Fruit fly (Drosophila melanogaster) whole organism, pupa: Measurements from ENCODE around the gene Cog7.

Experiments used
- CG10348 ChIP-seq: fragments of 200-800 bp; sonication (Bioruptor generic); IDR thresholded peaks from 2 replicates; pipeline ENCODE4 v1.3.6; 2022; ENCODE audit warnings: missing biosample characterization, missing genetic modification characterization
- CG12605 ChIP-seq: fragments of 200-800 bp; sonication (Bioruptor generic); IDR thresholded peaks from 2 replicates; pipeline ENCODE4 v1.3.6; 2022; ENCODE audit warnings: missing biosample characterization, missing genetic modification characterization
- CG13204 ChIP-seq: fragments of 200-800 bp; sonication (Bioruptor generic); optimal IDR thresholded peaks from 2 replicates; lab custom pipeline; 2018; ENCODE audit warnings: missing biosample characterization, mild to moderate bottlenecking, missing genetic modification characterization, moderate library complexity
- CG14655 ChIP-seq: fragments of 200-800 bp; sonication (Bioruptor generic); optimal IDR thresholded peaks from 3 replicates; lab custom pipeline; 2017; ENCODE audit warnings: mild to moderate bottlenecking, missing biosample characterization, missing genetic modification reagents, missing genetic modification characterization
- CG15710 ChIP-seq: fragments of 200-800 bp; sonication (Bioruptor generic); optimal IDR thresholded peaks from 2 replicates; lab custom pipeline; 2018; ENCODE audit warnings: missing biosample characterization, mild to moderate bottlenecking, missing genetic modification characterization, moderate library complexity
- CG17806 ChIP-seq: fragments of 200-800 bp; sonication (Bioruptor generic); optimal IDR thresholded peaks from 2 replicates; lab custom pipeline; 2018; ENCODE audit warnings: missing biosample characterization, mild to moderate bottlenecking, missing genetic modification characterization, moderate library complexity
- CG32121 ChIP-seq: fragments of 200-800 bp; sonication (Bioruptor generic); IDR thresholded peaks from 2 replicates; pipeline ENCODE4 v1.3.6; 2022; ENCODE audit warnings: missing biosample characterization, missing genetic modification characterization
- CG34367 ChIP-seq: fragments of 200-800 bp; sonication (Bioruptor generic); optimal IDR thresholded peaks from 2 replicates; lab custom pipeline; 2018; ENCODE audit warnings: missing biosample characterization, mild to moderate bottlenecking, missing genetic modification characterization
- CG4496 ChIP-seq: fragments of 200-800 bp; sonication (Bioruptor generic); IDR thresholded peaks from 3 replicates; pipeline ENCODE4 v1.3.6; 2022; ENCODE audit warnings: missing biosample characterization, missing genetic modification characterization
- CG8159 ChIP-seq: fragments of 200-800 bp; sonication (Bioruptor generic); optimal IDR thresholded peaks from 3 replicates; lab custom pipeline; 2018; ENCODE audit warnings: missing biosample characterization, mild to moderate bottlenecking, missing genetic modification characterization, moderate library complexity
- CG8301 ChIP-seq: fragments of 200-800 bp; sonication (Bioruptor generic); optimal IDR thresholded peaks from 2 replicates; lab custom pipeline; 2018; ENCODE audit warnings: missing biosample characterization, mild to moderate bottlenecking, missing genetic modification characterization
- CG9948 ChIP-seq: fragments of 200-800 bp; sonication (Bioruptor generic); optimal IDR thresholded peaks from 2 replicates; lab custom pipeline; 2018; ENCODE audit warnings: missing biosample characterization, mild to moderate bottlenecking, missing genetic modification characterization, moderate library complexity
- D1 ChIP-seq: fragments of 200-800 bp; sonication (Bioruptor generic); optimal IDR thresholded peaks from 2 replicates; lab custom pipeline; 2018; ENCODE audit warnings: missing biosample characterization, mild to moderate bottlenecking, missing genetic modification characterization, moderate library complexity
- EcR ChIP-seq: fragments of 200-800 bp; sonication (Bioruptor generic); optimal IDR thresholded peaks from 3 replicates; lab custom pipeline; 2019; ENCODE audit warnings: missing biosample characterization, missing genetic modification characterization, mild to moderate bottlenecking, moderate library complexity, missing genetic modification reagents
- Ets98B ChIP-seq: fragments of 200-800 bp; sonication (Bioruptor generic); IDR thresholded peaks from 2 replicates; pipeline ENCODE4 v1.3.6; 2022; ENCODE audit warnings: missing biosample characterization, missing genetic modification characterization
- Pif1A ChIP-seq: fragments of 200-800 bp; sonication (Bioruptor generic); optimal IDR thresholded peaks from 3 replicates; lab custom pipeline; 2016; ENCODE audit warnings: missing biosample characterization, missing genetic modification characterization
- Pif1B ChIP-seq: fragments of 200-800 bp; sonication (Bioruptor generic); optimal IDR thresholded peaks from 3 replicates; lab custom pipeline; 2016; ENCODE audit warnings: missing biosample characterization, missing genetic modification characterization
- Snoo ChIP-seq: fragments of 200-800 bp; sonication (Bioruptor generic); optimal IDR thresholded peaks from 3 replicates; lab custom pipeline; 2017; ENCODE audit warnings: missing biosample characterization, mild to moderate bottlenecking, missing genetic modification characterization, inconsistent platforms
- fd96Ca ChIP-seq: fragments of 200-800 bp; sonication (Bioruptor generic); IDR thresholded peaks from 3 replicates; pipeline ENCODE4 v1.3.6; 2022; ENCODE audit warnings: missing biosample characterization, missing genetic modification characterization
- gl ChIP-seq: fragments of 200-800 bp; sonication (Bioruptor generic); optimal IDR thresholded peaks from 2 replicates; lab custom pipeline; 2018; ENCODE audit warnings: missing biosample characterization, mild to moderate bottlenecking, missing genetic modification characterization
- rn ChIP-seq: fragments of 200-800 bp; sonication (Bioruptor generic); IDR thresholded peaks from 2 replicates; pipeline ENCODE4 v1.3.6; 2022; ENCODE audit warnings: missing biosample characterization, missing genetic modification characterization

The Cog7 gene

DNA sequence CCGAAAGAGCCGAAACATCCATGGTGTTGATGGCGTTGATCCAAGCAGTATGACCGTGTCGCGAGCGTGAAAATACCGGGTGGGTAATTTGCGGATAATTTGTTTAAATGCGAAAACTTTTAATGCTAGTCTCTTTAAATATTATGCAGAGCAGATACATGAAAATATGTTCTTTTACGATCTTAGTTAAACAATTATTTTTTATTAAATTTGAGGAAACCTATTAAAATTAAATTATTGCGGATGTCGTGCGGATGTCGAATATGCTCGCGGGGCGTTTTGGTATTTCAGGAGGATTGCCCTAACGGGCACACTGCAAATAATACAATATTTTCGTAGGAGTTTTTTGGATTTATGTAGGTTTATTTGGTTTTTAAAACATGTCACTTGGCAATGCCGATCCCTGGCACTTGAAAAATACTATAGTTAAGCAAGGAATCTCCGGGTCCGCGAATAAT, at the start of gene Cog7, which contains the start of the genes CG42557 and CG42558:
Gene Cog7, minus strand, starts transcription at position 51 of the 458 bp plus-strand sequence.
Gene CG42557, plus strand, starts transcription at position 281 of the 458 bp plus-strand sequence.
Gene CG42558, plus strand, starts transcription at position 281 of the 458 bp plus-strand sequence.
- no peak for TF ChIP-seq fd96Ca
- TF ChIP-seq Pif1B (GFP tag; lab: Kevin White, UChicago) = no peak
- TF ChIP-seq CG8301 = no peak
- TF ChIP-seq CG17806 (tag; lab: Kevin White, UChicago) = no peak
- no peak for TF ChIP-seq Ets98B (GFP tag; lab: Robert Waterston, UW)
- TF ChIP-seq Pif1A (GFP tag; lab: Kevin White, UChicago) = no peak
- TF ChIP-seq CG9948 = no peak

DNA sequence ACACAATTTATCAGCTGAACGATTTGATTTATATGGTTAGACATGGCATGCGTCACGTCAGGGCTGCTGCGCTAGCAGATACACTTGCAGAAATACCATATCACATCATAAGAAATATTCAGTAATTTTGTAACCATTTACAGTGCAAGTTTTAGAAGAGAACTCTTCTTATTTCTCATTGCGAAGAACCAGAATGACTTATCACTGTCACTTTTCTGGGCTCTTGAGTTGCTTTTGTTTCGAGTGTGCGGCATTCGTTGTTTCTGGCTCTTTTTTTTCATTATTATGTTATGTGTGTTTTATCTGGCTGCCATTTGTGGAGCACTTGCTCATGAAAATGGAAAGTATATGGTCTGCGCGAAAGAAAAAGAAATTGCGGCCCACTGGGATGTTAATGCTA, 49.2 kb upstream of the Cog7 start:
- no peak for TF ChIP-seq D1
- TF ChIP-seq Pif1A (GFP tag; lab: Kevin White, UChicago) = no peak
- TF ChIP-seq CG9948 = no peak
- TF ChIP-seq CG14655 (GFP tag; lab: Kevin White, UChicago) = peak; percentile 64
- peak; percentile 83 for TF ChIP-seq fd96Ca
- peak; percentile 65 for TF ChIP-seq CG12605 (GFP tag; lab: Robert Waterston, UW)
- no peak for TF ChIP-seq CG15710 (tag; lab: Kevin White, UChicago)
- peak; percentile 8 for TF ChIP-seq Pif1B (GFP tag; lab: Kevin White, UChicago)
- TF ChIP-seq CG32121 (GFP tag; lab: Robert Waterston, UW) = peak; percentile 71
- no peak for TF ChIP-seq CG34367 (tag; lab: Kevin White, UChicago)
- TF ChIP-seq Ets98B (GFP tag; lab: Robert Waterston, UW) = peak; percentile 76
- peak; percentile 62; the same call in 1 of the 2 replicates for TF ChIP-seq rn (GFP tag; lab: Robert Waterston, UW)
- TF ChIP-seq CG8301 = peak; percentile 63
- peak; percentile 25 for TF ChIP-seq CG17806 (tag; lab: Kevin White, UChicago)
- TF ChIP-seq CG4496 (GFP tag; lab: Robert Waterston, UW) = peak; percentile 82

DNA sequence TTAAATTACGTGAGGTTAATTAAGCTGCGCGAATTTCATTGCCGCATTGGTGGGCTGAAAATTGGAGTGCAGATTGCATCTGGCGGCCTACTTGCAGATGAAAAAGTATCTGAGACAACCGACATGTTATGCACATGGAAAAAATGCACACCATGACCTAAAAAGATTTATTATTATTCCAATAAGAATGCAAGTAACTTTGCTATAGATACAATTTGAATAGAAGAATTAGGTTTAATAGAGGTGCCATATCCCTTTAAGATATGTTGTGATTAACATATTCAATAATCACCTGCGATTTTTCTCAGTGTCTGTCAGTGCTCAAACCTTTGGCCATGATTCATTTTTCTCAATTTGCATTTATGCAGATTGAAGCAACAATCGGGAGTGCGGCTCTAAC, 48.6 kb upstream of the Cog7 start:
- no peak for TF ChIP-seq Pif1A (GFP tag; lab: Kevin White, UChicago)
- TF ChIP-seq D1 = no peak
- no peak for TF ChIP-seq CG34367 (tag; lab: Kevin White, UChicago)
- TF ChIP-seq CG8159 (tag; lab: Kevin White, UChicago) = peak; percentile 15
- peak; percentile 72 for TF ChIP-seq CG4496 (GFP tag; lab: Robert Waterston, UW)
- TF ChIP-seq CG15710 (tag; lab: Kevin White, UChicago) = no peak
- no peak for TF ChIP-seq CG13204 (GFP tag; lab: Kevin White, UChicago)
- TF ChIP-seq CG32121 (GFP tag; lab: Robert Waterston, UW) = peak; percentile 8; the same call in 1 of the 2 replicates
- TF ChIP-seq gl (tag; lab: Kevin White, UChicago) = no peak
- peak; percentile 3 for TF ChIP-seq CG17806 (tag; lab: Kevin White, UChicago)
- TF ChIP-seq rn (GFP tag; lab: Robert Waterston, UW) = no peak
- no peak for TF ChIP-seq CG9948
- peak; percentile 14; the same call in 1 of the 2 replicates for TF ChIP-seq CG12605 (GFP tag; lab: Robert Waterston, UW)
- peak; percentile 40 for TF ChIP-seq CG14655 (GFP tag; lab: Kevin White, UChicago)
- TF ChIP-seq Pif1B (GFP tag; lab: Kevin White, UChicago) = no peak
- TF ChIP-seq fd96Ca = no peak
- no peak for TF ChIP-seq CG10348 (GFP tag; lab: Robert Waterston, UW)
- no peak for TF ChIP-seq Snoo (tag; lab: Kevin White, UChicago)
- no peak for TF ChIP-seq EcR (GFP tag; lab: Kevin White, UChicago)
- TF ChIP-seq CG8301 = peak; percentile 57
- peak; percentile 23; the same call in 1 of the 2 replicates for TF ChIP-seq Ets98B (GFP tag; lab: Robert Waterston, UW)

DNA sequence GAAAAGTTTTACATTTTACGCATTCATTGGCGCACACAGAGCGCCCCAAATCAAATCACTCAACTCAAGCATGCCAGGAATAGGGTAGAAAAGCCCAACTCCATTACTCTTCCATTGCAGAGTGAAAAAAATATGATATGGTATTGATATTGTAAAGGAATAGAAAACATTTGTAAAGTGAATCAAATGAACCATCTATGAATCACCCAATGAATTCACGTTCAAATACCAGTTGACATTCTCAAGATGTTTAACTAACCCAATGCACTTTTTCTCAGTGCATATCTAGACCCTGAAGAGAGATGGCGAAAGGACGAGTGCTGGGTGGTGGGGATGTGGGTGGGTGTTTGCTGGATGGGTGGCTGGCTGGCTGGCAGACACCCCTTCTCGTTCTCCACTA, 45.7 kb upstream of the Cog7 start:
- TF ChIP-seq CG8159 (tag; lab: Kevin White, UChicago) = peak; percentile 41
- no peak for TF ChIP-seq EcR (GFP tag; lab: Kevin White, UChicago)
- TF ChIP-seq fd96Ca = no peak
- no peak for TF ChIP-seq rn (GFP tag; lab: Robert Waterston, UW)
- peak; percentile 14 for TF ChIP-seq CG14655 (GFP tag; lab: Kevin White, UChicago)
- no peak for TF ChIP-seq CG4496 (GFP tag; lab: Robert Waterston, UW)
- peak; percentile 19 for TF ChIP-seq Pif1A (GFP tag; lab: Kevin White, UChicago)
- TF ChIP-seq gl (tag; lab: Kevin White, UChicago) = no peak
- peak; percentile 5 for TF ChIP-seq CG34367 (tag; lab: Kevin White, UChicago)
- TF ChIP-seq CG32121 (GFP tag; lab: Robert Waterston, UW) = no peak
- peak; percentile 33 for TF ChIP-seq CG15710 (tag; lab: Kevin White, UChicago)
- no peak for TF ChIP-seq CG13204 (GFP tag; lab: Kevin White, UChicago)
- no peak for TF ChIP-seq Pif1B (GFP tag; lab: Kevin White, UChicago)
- no peak for TF ChIP-seq Snoo (tag; lab: Kevin White, UChicago)
- TF ChIP-seq CG12605 (GFP tag; lab: Robert Waterston, UW) = no peak
- TF ChIP-seq CG9948 = no peak
- TF ChIP-seq Ets98B (GFP tag; lab: Robert Waterston, UW) = no peak
- no peak for TF ChIP-seq D1
- TF ChIP-seq, all 21 proteins: peak for 5

DNA sequence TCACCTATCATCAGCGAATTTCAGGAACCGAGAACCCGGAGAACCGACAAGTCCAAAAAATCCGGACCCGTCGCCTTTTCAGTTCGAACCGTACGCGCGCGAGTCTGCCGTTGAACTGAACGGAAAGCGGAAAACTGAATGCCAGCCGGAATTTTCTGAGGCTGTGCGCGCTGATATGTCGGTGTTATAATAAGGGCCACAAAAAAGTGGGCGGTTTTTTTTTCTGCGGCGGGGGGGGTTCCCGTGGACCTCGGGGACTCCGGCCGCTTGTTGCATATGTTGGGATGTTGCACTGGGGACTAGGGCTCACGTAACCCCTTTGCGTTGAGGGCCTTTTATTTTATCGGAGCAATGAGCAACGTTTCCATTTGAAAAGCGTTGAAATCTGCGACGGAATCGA, 36.5 kb upstream of the Cog7 start, which contains the start of gene TkR99D:
Gene TkR99D, minus strand, starts transcription at position 101 of the 400 bp plus-strand sequence.
- TF ChIP-seq CG9948 (no peak), CG13204 (GFP tag; lab: Kevin White, UChicago) (no peak), D1 (no peak), Pif1A (GFP tag; lab: Kevin White, UChicago) (no peak), CG34367 (tag; lab: Kevin White, UChicago) (no peak), Ets98B (GFP tag; lab: Robert Waterston, UW) (no peak), CG12605 (GFP tag; lab: Robert Waterston, UW) (no peak), rn (GFP tag; lab: Robert Waterston, UW) (no peak), CG15710 (tag; lab: Kevin White, UChicago) (no peak), Snoo (tag; lab: Kevin White, UChicago) (no peak), CG17806 (tag; lab: Kevin White, UChicago) (no peak), CG8301 (no peak), fd96Ca (no peak), EcR (GFP tag; lab: Kevin White, UChicago) (no peak), Pif1B (GFP tag; lab: Kevin White, UChicago) (no peak), CG4496 (GFP tag; lab: Robert Waterston, UW) (no peak)
